Worm (Caenorhabditis elegans) whole organism, late embryonic: ENCODE data around the gene alfa-1.

Experiments used
- K02D7.2 ChIP-seq: sonication (generic microtip); optimal IDR thresholded peaks from 2 replicates; lab custom pipeline; 2017; ENCODE audit warnings: mild to moderate bottlenecking, missing genetic modification characterization, missing compliant biosample characterization
- ceh-18 ChIP-seq: sonication (generic microtip); optimal IDR thresholded peaks from 2 replicates; lab custom pipeline; 2016; ENCODE audit warnings: missing genetic modification characterization, missing compliant biosample characterization
- ceh-2 ChIP-seq: sonication (generic microtip); optimal IDR thresholded peaks from 2 replicates; lab custom pipeline; 2016; ENCODE audit warnings: missing genotype, missing genetic modification characterization, missing compliant biosample characterization
- ceh-9 ChIP-seq: sonication (generic microtip); optimal IDR thresholded peaks from 2 replicates; lab custom pipeline; 2016; ENCODE audit warnings: mild to moderate bottlenecking, missing genetic modification characterization, inconsistent platforms, missing compliant biosample characterization
- hlh-8 ChIP-seq: sonication (generic microtip); optimal IDR thresholded peaks from 2 replicates; lab custom pipeline; 2016; ENCODE audit warnings: missing genotype, missing genetic modification characterization, missing compliant biosample characterization

alfa-1 gene

DNA sequence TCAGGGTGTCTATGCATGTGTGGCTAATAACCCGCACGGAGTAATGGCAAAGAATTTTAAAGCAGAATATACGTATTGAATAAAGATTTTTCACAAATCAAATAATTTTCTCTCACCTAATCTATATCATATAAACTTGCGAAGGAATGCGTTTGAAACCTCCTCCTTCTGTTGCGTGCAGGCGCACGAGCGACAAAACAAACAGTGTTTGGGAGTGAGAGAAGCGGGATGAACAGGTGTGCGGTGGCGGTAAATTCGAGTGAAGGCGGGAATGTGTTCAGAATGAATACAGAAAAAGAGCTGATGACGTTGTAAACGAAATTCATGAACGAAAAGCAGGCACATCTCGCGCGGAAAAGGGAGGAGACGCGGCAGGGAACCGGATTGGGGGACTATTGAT is 48.0 kb downstream of the alfa-1 start:
- TF ChIP-seq ceh-18 (tag; lab: Kevin White, UChicago) (peak; percentile 2), hlh-8 (no peak)

DNA sequence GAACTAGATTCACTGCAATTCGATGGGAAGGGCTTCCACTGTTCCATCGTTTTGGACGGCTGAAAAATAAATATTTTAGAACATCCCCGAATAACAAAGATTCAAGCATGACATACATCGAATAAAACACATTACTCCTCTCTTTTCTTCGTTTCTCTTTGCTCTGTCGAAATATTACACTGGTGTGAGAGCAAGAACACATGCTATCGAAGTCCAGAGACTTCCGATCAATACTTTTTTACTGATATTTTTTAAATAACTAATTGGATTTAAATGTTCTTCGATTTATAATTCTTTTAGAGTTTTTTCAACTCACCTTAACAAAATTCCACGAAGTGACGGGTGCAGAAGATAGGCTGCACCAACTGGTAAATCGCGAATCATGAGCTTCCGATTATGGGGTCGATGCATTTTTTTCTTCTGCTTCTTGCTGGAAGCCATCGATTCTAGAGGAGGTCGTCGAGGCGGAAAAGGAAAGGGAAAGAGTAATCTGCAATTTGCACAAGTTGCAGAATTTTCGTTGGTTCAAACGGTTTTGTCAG is 49.0 kb downstream of the alfa-1 start, which contains the start of the genes oig-4 and R07G3.7:
Gene oig-4 (plus strand): TSS at position 301 of the 542 bp plus-strand sequence.
Gene R07G3.7 (minus strand): TSS at position 492 of the 542 bp plus-strand sequence.
- TF ChIP-seq ceh-2 (no peak), K02D7.2 (tag; lab: Kevin White, UChicago) (no peak), ceh-9 (no peak)
